Fruit fly (Drosophila melanogaster) whole organism, wandering third instar larva: ENCODE data around the gene Fum1.

ENCODE experiments used
- Abd-B ChIP-seq: fragments of >200 bp; optimal IDR thresholded peaks from 2 replicates; lab custom pipeline; 2017; ENCODE audit warnings: missing biosample characterization, missing genetic modification characterization
- Myc ChIP-seq: fragments of >200 bp; optimal IDR thresholded peaks from 2 replicates; lab custom pipeline; 2017
- N ChIP-seq: fragments of >200 bp; optimal IDR thresholded peaks from 2 replicates; lab custom pipeline; 2018; ENCODE audit warnings: missing biosample characterization, missing external identifiers, missing genetic modification characterization
- OdsH ChIP-seq: fragments of 200-800 bp; sonication (Bioruptor generic); optimal IDR thresholded peaks from 2 replicates; lab custom pipeline; 2016; ENCODE audit warnings: missing biosample characterization, mild to moderate bottlenecking, missing genetic modification characterization
- br ChIP-seq: fragments of 200-800 bp; sonication (Bioruptor generic); optimal IDR thresholded peaks from 2 replicates; lab custom pipeline; 2016; ENCODE audit warnings: missing biosample characterization, missing genetic modification characterization
- pan ChIP-seq: fragments of >200 bp; optimal IDR thresholded peaks from 2 replicates; lab custom pipeline; 2017
- psq ChIP-seq: fragments of 200-800 bp; sonication (Bioruptor generic); optimal IDR thresholded peaks from 3 replicates; lab custom pipeline; 2017; ENCODE audit warnings: missing biosample characterization, mild to moderate bottlenecking, missing genetic modification characterization, moderate library complexity
- rgr ChIP-seq: fragments of 200-800 bp; sonication (Bioruptor generic); optimal IDR thresholded peaks from 3 replicates; lab custom pipeline; 2016; ENCODE audit warnings: missing biosample characterization, mild to moderate bottlenecking, missing genetic modification characterization
- sv ChIP-seq: fragments of 200-800 bp; sonication (Bioruptor generic); optimal IDR thresholded peaks from 3 replicates; lab custom pipeline; 2016; ENCODE audit warnings: missing biosample characterization, missing genetic modification characterization
- usp ChIP-seq: fragments of >200 bp; optimal IDR thresholded peaks from 2 replicates; lab custom pipeline; 2017; ENCODE audit warnings: missing biosample characterization, missing genetic modification characterization

dm6 chrX:6710665-6711064 is 32.4 kb downstream of the Fum1 start:
- TF ChIP-seq sv (GFP tag; lab: Kevin White, UChicago) (no peak), br (GFP tag; lab: Kevin White, UChicago) (no peak), N (GFP tag; lab: Kevin White, UChicago) (no peak), usp (GFP tag; lab: Kevin White, UChicago) (no peak), Myc (lab: Kevin White, UChicago) (no peak), psq (GFP tag; lab: Kevin White, UChicago) (no peak), rgr (GFP tag; lab: Kevin White, UChicago) (no peak), pan (lab: Kevin White, UChicago) (no peak), Abd-B (GFP tag; lab: Kevin White, UChicago) (no peak), OdsH (GFP tag; lab: Kevin White, UChicago) (no peak)
